Fruit fly (Drosophila melanogaster): ENCODE data around the gene CG13919.

Gene CG13919

DNA sequence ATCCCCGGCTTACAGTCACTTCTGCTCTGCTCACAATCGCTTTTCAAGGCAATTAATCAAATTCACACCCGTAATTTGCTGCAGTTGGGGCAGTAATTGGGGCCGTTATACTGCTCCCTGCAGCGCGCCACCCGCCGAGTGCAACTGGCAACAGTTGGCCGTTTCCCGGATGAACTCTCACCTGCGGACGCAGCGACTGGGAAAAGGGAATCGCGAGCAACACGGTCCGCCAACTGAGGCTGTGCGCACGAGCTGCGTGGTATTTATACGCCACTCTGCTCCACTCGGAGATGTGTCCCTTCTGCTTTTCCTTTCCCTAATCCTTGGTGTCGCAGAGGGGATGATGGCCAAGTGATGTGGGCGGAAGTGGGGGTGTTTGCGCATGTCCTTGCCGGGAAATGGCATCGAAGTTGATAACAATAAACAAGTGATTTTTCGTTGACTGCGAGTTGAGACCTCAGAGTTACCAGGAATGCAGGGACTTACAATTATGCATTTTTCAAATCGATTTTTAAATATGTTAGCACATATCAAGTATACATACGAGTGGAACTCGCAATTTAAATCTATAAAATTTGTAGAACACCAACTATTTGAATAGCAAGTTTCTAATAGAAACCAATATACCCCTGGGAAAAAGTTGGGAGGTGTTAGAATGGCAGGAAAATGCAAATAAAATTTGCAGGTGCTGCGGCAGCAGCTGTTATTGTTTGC, 16.0 kb upstream of the CG13919 start, which contains the start of gene GC (continued):
- TF ChIP-seq pros (GFP tag; optimal IDR thresholded peaks at IDR 0.05) (no peak), tgo (GFP tag; IDR thresholded peaks at IDR 0.05) (no peak), CG10654 (GFP tag; optimal IDR thresholded peaks at IDR 0.05) (no peak), CG18619 (GFP tag; optimal IDR thresholded peaks at IDR 0.05) (no peak), mirr (GFP tag; optimal IDR thresholded peaks at IDR 0.05) (no peak), CG2889 (GFP tag; IDR thresholded peaks at IDR 0.05) (no peak), CG6765 (GFP tag; optimal IDR thresholded peaks at IDR 0.05) (no peak), CG12236 (GFP tag; optimal IDR thresholded peaks at IDR 0.05) (no peak), CG2199 (GFP tag; IDR thresholded peaks at IDR 0.05) (no peak), sim (GFP tag; IDR thresholded peaks at IDR 0.05) (no peak), CG15073 (GFP tag; optimal IDR thresholded peaks at IDR 0.05) (no peak), HLH4C (GFP tag; IDR thresholded peaks at IDR 0.05; ENCODE audit: partially characterized antibody) (no peak), B-H2 (GFP tag; optimal IDR thresholded peaks at IDR 0.05) (no peak), CG6689 (GFP tag; IDR thresholded peaks at IDR 0.05) (peak; percentile 32; the same call in 1 of the 2 replicates), CG9437 (GFP tag; optimal IDR thresholded peaks at IDR 0.05) (no peak), CG14860 (GFP tag; IDR thresholded peaks at IDR 0.05; ENCODE audit: partially characterized antibody) (no peak), disco-r (GFP tag; optimal IDR thresholded peaks at IDR 0.05) (no peak), CG15696 (tag; optimal IDR thresholded peaks at IDR 0.05) (no peak), HLH3B (GFP tag; IDR thresholded peaks at IDR 0.05) (peak; percentile 34; the same call in 1 of the 2 replicates), gsb (GFP tag; IDR thresholded peaks at IDR 0.05) (no peak), NC2β (GFP tag; optimal IDR thresholded peaks at IDR 0.05) (no peak), BtbVII (GFP tag; optimal IDR thresholded peaks at IDR 0.05) (no peak), GATAe (GFP tag; conservative IDR thresholded peaks at IDR 0.05) (no peak), Mes4 (GFP tag; optimal IDR thresholded peaks at IDR 0.05) (no peak), crp (GFP tag; optimal IDR thresholded peaks at IDR 0.05) (no peak), nerfin-2 (GFP tag; IDR thresholded peaks at IDR 0.05; ENCODE audit: partially characterized antibody) (no peak), dpn (GFP tag; optimal IDR thresholded peaks at IDR 0.05) (peak in 1 of 2 experiments; percentile 16), CG1233 (GFP tag; optimal IDR thresholded peaks at IDR 0.05) (no peak), Dbx (GFP tag; IDR thresholded peaks at IDR 0.05) (no peak), Dip3 (GFP tag; optimal IDR thresholded peaks at IDR 0.05) (peak; percentile 4), CG15514 (GFP tag; optimal IDR thresholded peaks at IDR 0.05) (peak; percentile 5), tio (GFP tag; optimal IDR thresholded peaks at IDR 0.05) (no peak), unpg (GFP tag; optimal IDR thresholded peaks at IDR 0.05) (no peak), run (tag; optimal IDR thresholded peaks at IDR 0.05) (no peak), CG15269 (tag; optimal IDR thresholded peaks at IDR 0.05) (no peak), Ssrp (tag; optimal IDR thresholded peaks at IDR 0.05) (no peak), CG30403 (GFP tag; optimal IDR thresholded peaks at IDR 0.05) (peak; percentile 15), CG1602 (GFP tag; optimal IDR thresholded peaks at IDR 0.05) (no peak), HmgD (GFP tag; optimal IDR thresholded peaks at IDR 0.05) (no peak), CG1832 (GFP tag; optimal IDR thresholded peaks at IDR 0.05) (no peak), CoRest (tag; optimal IDR thresholded peaks at IDR 0.05) (peak; percentile 5), CG17912 (GFP tag; optimal IDR thresholded peaks at IDR 0.05) (no peak), Dek (tag; optimal IDR thresholded peaks at IDR 0.05) (no peak), Gug (GFP tag; IDR thresholded peaks at IDR 0.05) (no peak), CG13775 (GFP tag; optimal IDR thresholded peaks at IDR 0.05) (no peak), CG4328 (GFP tag; optimal IDR thresholded peaks at IDR 0.05) (no peak), CG14441 (GFP tag; IDR thresholded peaks at IDR 0.05) (no peak), CG16779 (GFP tag; IDR thresholded peaks at IDR 0.05) (peak; percentile 37; the same call in 1 of the 2 replicates), CG4617 (GFP tag; optimal IDR thresholded peaks at IDR 0.05; ENCODE audit: borderline replicate concordance) (no peak), CG11696 (GFP tag; IDR thresholded peaks at IDR 0.05) (no peak)
